Fruit fly (Drosophila melanogaster) whole organism, pupa: Measurements from ENCODE around the gene CG15539.

ENCODE experiments used
- CG10348 ChIP-seq: fragments of 200-800 bp; sonication (Bioruptor generic); IDR thresholded peaks from 2 replicates; pipeline ENCODE4 v1.3.6; 2022; ENCODE audit warnings: missing biosample characterization, missing genetic modification characterization
- CG12605 ChIP-seq: fragments of 200-800 bp; sonication (Bioruptor generic); IDR thresholded peaks from 2 replicates; pipeline ENCODE4 v1.3.6; 2022; ENCODE audit warnings: missing biosample characterization, missing genetic modification characterization
- CG13204 ChIP-seq: fragments of 200-800 bp; sonication (Bioruptor generic); optimal IDR thresholded peaks from 2 replicates; lab custom pipeline; 2018; ENCODE audit warnings: missing biosample characterization, mild to moderate bottlenecking, missing genetic modification characterization, moderate library complexity
- CG14655 ChIP-seq: fragments of 200-800 bp; sonication (Bioruptor generic); optimal IDR thresholded peaks from 3 replicates; lab custom pipeline; 2017; ENCODE audit warnings: mild to moderate bottlenecking, missing biosample characterization, missing genetic modification reagents, missing genetic modification characterization
- CG15710 ChIP-seq: fragments of 200-800 bp; sonication (Bioruptor generic); optimal IDR thresholded peaks from 2 replicates; lab custom pipeline; 2018; ENCODE audit warnings: missing biosample characterization, mild to moderate bottlenecking, missing genetic modification characterization, moderate library complexity
- CG17806 ChIP-seq: fragments of 200-800 bp; sonication (Bioruptor generic); optimal IDR thresholded peaks from 2 replicates; lab custom pipeline; 2018; ENCODE audit warnings: missing biosample characterization, mild to moderate bottlenecking, missing genetic modification characterization, moderate library complexity
- CG32121 ChIP-seq: fragments of 200-800 bp; sonication (Bioruptor generic); IDR thresholded peaks from 2 replicates; pipeline ENCODE4 v1.3.6; 2022; ENCODE audit warnings: missing biosample characterization, missing genetic modification characterization
- CG34367 ChIP-seq: fragments of 200-800 bp; sonication (Bioruptor generic); optimal IDR thresholded peaks from 2 replicates; lab custom pipeline; 2018; ENCODE audit warnings: missing biosample characterization, mild to moderate bottlenecking, missing genetic modification characterization
- CG4496 ChIP-seq: fragments of 200-800 bp; sonication (Bioruptor generic); IDR thresholded peaks from 3 replicates; pipeline ENCODE4 v1.3.6; 2022; ENCODE audit warnings: missing biosample characterization, missing genetic modification characterization
- CG8159 ChIP-seq: fragments of 200-800 bp; sonication (Bioruptor generic); optimal IDR thresholded peaks from 3 replicates; lab custom pipeline; 2018; ENCODE audit warnings: missing biosample characterization, mild to moderate bottlenecking, missing genetic modification characterization, moderate library complexity
- CG8301 ChIP-seq: fragments of 200-800 bp; sonication (Bioruptor generic); optimal IDR thresholded peaks from 2 replicates; lab custom pipeline; 2018; ENCODE audit warnings: missing biosample characterization, mild to moderate bottlenecking, missing genetic modification characterization
- CG9948 ChIP-seq: fragments of 200-800 bp; sonication (Bioruptor generic); optimal IDR thresholded peaks from 2 replicates; lab custom pipeline; 2018; ENCODE audit warnings: missing biosample characterization, mild to moderate bottlenecking, missing genetic modification characterization, moderate library complexity
- D1 ChIP-seq: fragments of 200-800 bp; sonication (Bioruptor generic); optimal IDR thresholded peaks from 2 replicates; lab custom pipeline; 2018; ENCODE audit warnings: missing biosample characterization, mild to moderate bottlenecking, missing genetic modification characterization, moderate library complexity
- EcR ChIP-seq: fragments of 200-800 bp; sonication (Bioruptor generic); optimal IDR thresholded peaks from 3 replicates; lab custom pipeline; 2019; ENCODE audit warnings: missing biosample characterization, missing genetic modification characterization, mild to moderate bottlenecking, moderate library complexity, missing genetic modification reagents
- Ets98B ChIP-seq: fragments of 200-800 bp; sonication (Bioruptor generic); IDR thresholded peaks from 2 replicates; pipeline ENCODE4 v1.3.6; 2022; ENCODE audit warnings: missing biosample characterization, missing genetic modification characterization
- Pif1A ChIP-seq: fragments of 200-800 bp; sonication (Bioruptor generic); optimal IDR thresholded peaks from 3 replicates; lab custom pipeline; 2016; ENCODE audit warnings: missing biosample characterization, missing genetic modification characterization
- Pif1B ChIP-seq: fragments of 200-800 bp; sonication (Bioruptor generic); optimal IDR thresholded peaks from 3 replicates; lab custom pipeline; 2016; ENCODE audit warnings: missing biosample characterization, missing genetic modification characterization
- Snoo ChIP-seq: fragments of 200-800 bp; sonication (Bioruptor generic); optimal IDR thresholded peaks from 3 replicates; lab custom pipeline; 2017; ENCODE audit warnings: missing biosample characterization, mild to moderate bottlenecking, missing genetic modification characterization, inconsistent platforms
- fd96Ca ChIP-seq: fragments of 200-800 bp; sonication (Bioruptor generic); IDR thresholded peaks from 3 replicates; pipeline ENCODE4 v1.3.6; 2022; ENCODE audit warnings: missing biosample characterization, missing genetic modification characterization
- gl ChIP-seq: fragments of 200-800 bp; sonication (Bioruptor generic); optimal IDR thresholded peaks from 2 replicates; lab custom pipeline; 2018; ENCODE audit warnings: missing biosample characterization, mild to moderate bottlenecking, missing genetic modification characterization
- rn ChIP-seq: fragments of 200-800 bp; sonication (Bioruptor generic); IDR thresholded peaks from 2 replicates; pipeline ENCODE4 v1.3.6; 2022; ENCODE audit warnings: missing biosample characterization, missing genetic modification characterization

Gene CG15539

dm6 chr3R:30525629-30526028 is 19.8 kb downstream of the CG15539 start:
- TF ChIP-seq CG8159 (tag; lab: Kevin White, UChicago) (no peak), CG9948 (tag; lab: Kevin White, UChicago) (no peak), CG10348 (no peak), Pif1B (GFP tag; lab: Kevin White, UChicago) (no peak), CG17806 (tag; lab: Kevin White, UChicago) (no peak), rn (no peak), CG8301 (tag; lab: Kevin White, UChicago) (no peak), Pif1A (GFP tag; lab: Kevin White, UChicago) (no peak), Ets98B (GFP tag; lab: Robert Waterston, UW) (peak; percentile 58), CG32121 (GFP tag; lab: Robert Waterston, UW) (no peak), CG15710 (no peak), CG14655 (GFP tag; lab: Kevin White, UChicago) (peak; percentile 9), CG34367 (tag; lab: Kevin White, UChicago) (no peak), D1 (no peak), EcR (no peak), CG4496 (GFP tag; lab: Robert Waterston, UW) (peak; percentile 62; the same call in 2 of the 3 replicates), Snoo (no peak), CG13204 (no peak), fd96Ca (GFP tag; lab: Robert Waterston, UW) (peak; percentile 42; the same call in 1 of the 3 replicates), gl (tag; lab: Kevin White, UChicago) (no peak), CG12605 (GFP tag; lab: Robert Waterston, UW) (no peak)

dm6 chr3R:30526799-30527465 is 21.1 kb downstream of the CG15539 start, which contains the start of gene jdp:
Gene jdp, minus strand, starts transcription at chr3R:30527037.
- TF ChIP-seq CG17806 (tag; lab: Kevin White, UChicago) (no peak), CG8159 (tag; lab: Kevin White, UChicago) (peak; percentile 5), CG8301 (tag; lab: Kevin White, UChicago) (no peak), CG15710 (no peak), gl (tag; lab: Kevin White, UChicago) (no peak), CG10348 (no peak), CG9948 (tag; lab: Kevin White, UChicago) (no peak), Pif1B (GFP tag; lab: Kevin White, UChicago) (peak; percentile 60), CG13204 (no peak), CG14655 (GFP tag; lab: Kevin White, UChicago) (no peak), EcR (no peak), CG32121 (GFP tag; lab: Robert Waterston, UW) (peak; percentile 63; the same call in 1 of the 2 replicates), rn (no peak), D1 (no peak), CG4496 (GFP tag; lab: Robert Waterston, UW) (peak; percentile 63; the same call in 2 of the 3 replicates), Ets98B (GFP tag; lab: Robert Waterston, UW) (peak; percentile 55; the same call in 1 of the 2 replicates), fd96Ca (GFP tag; lab: Robert Waterston, UW) (no peak; the same call in 2 of the 3 replicates), Pif1A (GFP tag; lab: Kevin White, UChicago) (peak; percentile 32), CG12605 (GFP tag; lab: Robert Waterston, UW) (peak; percentile 51; the same call in 1 of the 2 replicates), CG34367 (tag; lab: Kevin White, UChicago) (no peak), Snoo (no peak)

- TF ChIP-seq CG9948 (tag; lab: Kevin White, UChicago) (no peak), EcR (no peak), CG32121 (GFP tag; lab: Robert Waterston, UW) (no peak), Pif1A (GFP tag; lab: Kevin White, UChicago) (no peak), CG14655 (GFP tag; lab: Kevin White, UChicago) (peak; percentile 0), D1 (no peak), CG34367 (tag; lab: Kevin White, UChicago) (no peak), CG8159 (tag; lab: Kevin White, UChicago) (no peak)
These were observed 23.0 kb downstream of the CG15539 start for dm6 chr3R:30528692-30529305.

dm6 chr3R:30529570-30529969 is 23.8 kb downstream of the CG15539 start:
- TF ChIP-seq CG32121 (GFP tag; lab: Robert Waterston, UW) (0 out of 2 replicates have a peak, but pooled peaks have one; percentile 17), CG8301 (tag; lab: Kevin White, UChicago) (peak; percentile 21), CG14655 (GFP tag; lab: Kevin White, UChicago) (peak; percentile 44), Pif1A (GFP tag; lab: Kevin White, UChicago) (no peak)
- TF ChIP-seq, all 21 proteins: peak for 3

dm6 chr3R:30531129-30531708 is 25.4 kb downstream of the CG15539 start:
- TF ChIP-seq CG17806 (tag; lab: Kevin White, UChicago) (no peak), CG34367 (tag; lab: Kevin White, UChicago) (no peak), CG8159 (tag; lab: Kevin White, UChicago) (no peak), CG10348 (no peak), CG14655 (GFP tag; lab: Kevin White, UChicago) (peak; percentile 59), EcR (no peak), CG4496 (GFP tag; lab: Robert Waterston, UW) (peak; percentile 64), gl (tag; lab: Kevin White, UChicago) (no peak), Pif1A (GFP tag; lab: Kevin White, UChicago) (peak; percentile 3), CG13204 (no peak), Snoo (no peak), Pif1B (GFP tag; lab: Kevin White, UChicago) (no peak), CG32121 (GFP tag; lab: Robert Waterston, UW) (no peak; the same call in 1 of the 2 replicates), Ets98B (GFP tag; lab: Robert Waterston, UW) (peak; percentile 52; the same call in 1 of the 2 replicates), rn (no peak), CG12605 (GFP tag; lab: Robert Waterston, UW) (peak; percentile 56; the same call in 1 of the 2 replicates), D1 (no peak), CG9948 (tag; lab: Kevin White, UChicago) (no peak), fd96Ca (GFP tag; lab: Robert Waterston, UW) (peak; percentile 73; the same call in 2 of the 3 replicates), CG8301 (tag; lab: Kevin White, UChicago) (peak; percentile 53), CG15710 (no peak)
